Fruit fly (Drosophila melanogaster) whole organism, embryonic: ENCODE results near the gene Jon66Cii.
A peak's percentile ranks its signal among the peaks of the same experiment; 100 is the strongest.

Experiments
- Abd-B ChIP-seq: fragments of 200-800 bp; sonication (Bioruptor generic); optimal IDR thresholded peaks from 2 replicates; lab custom pipeline; 2018; ENCODE audit warnings: missing biosample characterization, mild to moderate bottlenecking, missing genetic modification characterization, moderate library complexity
- CG1024 ChIP-seq: fragments of 200-800 bp; sonication (Bioruptor generic); IDR thresholded peaks from 2 replicates; pipeline ENCODE4 v1.3.6; 2022; ENCODE audit warnings: missing biosample characterization, missing genetic modification characterization
- CG11247 ChIP-seq: fragments of 200-800 bp; sonication (Bioruptor generic); IDR thresholded peaks from 2 replicates; pipeline ENCODE4 v1.3.6; 2022; ENCODE audit warnings: missing biosample characterization, missing genetic modification characterization
- CG1233 ChIP-seq: fragments of 200-800 bp; sonication (Bioruptor generic); optimal IDR thresholded peaks from 4 replicates; lab custom pipeline; 2018; ENCODE audit warnings: missing biosample characterization, mild to moderate bottlenecking, missing genetic modification characterization
- CG12744 ChIP-seq: fragments of 200-800 bp; sonication (Bioruptor generic); optimal IDR thresholded peaks from 2 replicates; lab custom pipeline; 2016; ENCODE audit warnings: missing biosample characterization, missing genetic modification characterization
- CG15011 ChIP-seq: fragments of 200-800 bp; sonication (Bioruptor generic); optimal IDR thresholded peaks from 3 replicates; lab custom pipeline; 2018; ENCODE audit warnings: missing biosample characterization, mild to moderate bottlenecking, missing genetic modification characterization
- CG15514 ChIP-seq: fragments of 200-800 bp; sonication (Bioruptor generic); optimal IDR thresholded peaks from 3 replicates; lab custom pipeline; 2017; ENCODE audit warnings: missing biosample characterization, missing genetic modification characterization, mild to moderate bottlenecking, moderate library complexity, missing genetic modification reagents
- CG17359 ChIP-seq: fragments of 200-800 bp; sonication (Bioruptor generic); optimal IDR thresholded peaks from 3 replicates; lab custom pipeline; 2018; ENCODE audit warnings: missing biosample characterization, mild to moderate bottlenecking, missing genetic modification characterization, moderate library complexity
- CG18599 ChIP-seq: fragments of 200-800 bp; sonication (Bioruptor generic); optimal IDR thresholded peaks from 3 replicates; lab custom pipeline; 2017; ENCODE audit warnings: missing biosample characterization, missing genetic modification characterization, mild to moderate bottlenecking, moderate library complexity, missing genetic modification reagents
- CG2120 ChIP-seq: fragments of 200-800 bp; sonication (Bioruptor generic); optimal IDR thresholded peaks from 3 replicates; lab custom pipeline; 2016; ENCODE audit warnings: missing biosample characterization, missing genetic modification characterization
- CG2712 ChIP-seq: fragments of 200-800 bp; optimal IDR thresholded peaks from 3 replicates; lab custom pipeline; 2019; ENCODE audit warnings: missing biosample characterization, mild to moderate bottlenecking, missing genetic modification characterization, moderate library complexity
- CG2875 ChIP-seq: fragments of 200-800 bp; sonication (Bioruptor generic); optimal IDR thresholded peaks from 2 replicates; lab custom pipeline; 2017; ENCODE audit warnings: missing biosample characterization, mild to moderate bottlenecking, missing genetic modification characterization, missing genetic modification reagents
- CG3065 ChIP-seq: fragments of 200-800 bp; sonication (Bioruptor generic); optimal IDR thresholded peaks from 2 replicates; lab custom pipeline; 2016; ENCODE audit warnings: missing biosample characterization, missing genetic modification characterization
- CG4328 ChIP-seq: fragments of 200-800 bp; sonication (Bioruptor generic); optimal IDR thresholded peaks from 3 replicates; lab custom pipeline; 2017; ENCODE audit warnings: missing biosample characterization, missing genetic modification reagents, missing genetic modification characterization
- CG4617 ChIP-seq: fragments of 200-800 bp; sonication (Bioruptor generic); optimal IDR thresholded peaks from 3 replicates; lab custom pipeline; 2016; ENCODE audit warnings: missing biosample characterization, missing genetic modification characterization, borderline replicate concordance
- CG6813 ChIP-seq: fragments of 200-800 bp; sonication (Bioruptor generic); optimal IDR thresholded peaks from 2 replicates; lab custom pipeline; 2017; ENCODE audit warnings: missing biosample characterization, missing genetic modification characterization, mild to moderate bottlenecking, moderate library complexity, missing genetic modification reagents
- CG7372 ChIP-seq: fragments of 200-800 bp; sonication (Bioruptor generic); IDR thresholded peaks from 2 replicates; pipeline ENCODE4 v1.3.6; 2022; ENCODE audit warnings: missing biosample characterization, missing genetic modification characterization
- CG7745 ChIP-seq: fragments of 200-800 bp; sonication (Bioruptor generic); optimal IDR thresholded peaks from 2 replicates; lab custom pipeline; 2018; ENCODE audit warnings: missing biosample characterization, mild to moderate bottlenecking, missing genetic modification characterization, moderate library complexity
- CG7839 ChIP-seq: fragments of 200-800 bp; sonication (Bioruptor generic); optimal IDR thresholded peaks from 3 replicates; lab custom pipeline; 2018; ENCODE audit warnings: missing biosample characterization, mild to moderate bottlenecking, missing genetic modification characterization, moderate library complexity
- CG8765 ChIP-seq: fragments of 200-800 bp; sonication (Bioruptor generic); IDR thresholded peaks from 2 replicates; pipeline ENCODE4 v1.3.6; 2022; ENCODE audit warnings: missing biosample characterization, missing genetic modification characterization
- CG9215 ChIP-seq: fragments of 200-800 bp; sonication (Bioruptor generic); IDR thresholded peaks from 2 replicates; pipeline ENCODE4 v1.3.6; 2022; ENCODE audit warnings: missing biosample characterization, missing genetic modification characterization
- CG9727 ChIP-seq: fragments of 200-800 bp; sonication (Bioruptor generic); optimal IDR thresholded peaks from 3 replicates; lab custom pipeline; 2017; ENCODE audit warnings: missing biosample characterization, mild to moderate bottlenecking, missing genetic modification characterization
- E2f1 ChIP-seq: fragments of 200-800 bp; sonication (Bioruptor generic); IDR thresholded peaks from 2 replicates; pipeline ENCODE4 v1.3.6; 2022; ENCODE audit warnings: missing biosample characterization, missing genetic modification characterization
- Ets97D ChIP-seq: fragments of 200-800 bp; sonication (Bioruptor generic); optimal IDR thresholded peaks from 3 replicates; lab custom pipeline; 2016; ENCODE audit warnings: missing biosample characterization, missing genetic modification characterization
- Fer3 ChIP-seq: fragments of 200-800 bp; sonication (Bioruptor generic); optimal IDR thresholded peaks from 2 replicates; lab custom pipeline; 2018; ENCODE audit warnings: missing biosample characterization, mild to moderate bottlenecking, missing genetic modification characterization, moderate library complexity
- HLHmδ ChIP-seq: fragments of 200-800 bp; sonication (Bioruptor generic); optimal IDR thresholded peaks from 2 replicates; lab custom pipeline; 2018; ENCODE audit warnings: missing biosample characterization, mild to moderate bottlenecking, missing genetic modification characterization, moderate library complexity
- Med ChIP-seq: fragments of 200-800 bp; sonication (Bioruptor generic); peaks from one replicate; lab custom pipeline; 2016; ENCODE audit warnings: missing biosample characterization, missing genetic modification characterization, mild to moderate bottlenecking, inconsistent platforms, moderate library complexity
- NC2α ChIP-seq: fragments of 200-800 bp; sonication (Bioruptor generic); optimal IDR thresholded peaks from 2 replicates; lab custom pipeline; 2016; ENCODE audit warnings: missing biosample characterization, missing genetic modification characterization
- Rfx ChIP-seq: fragments of 200-800 bp; sonication (Bioruptor generic); IDR thresholded peaks from 2 replicates; pipeline ENCODE4 v1.3.6; 2022; ENCODE audit warnings: missing biosample characterization, missing genetic modification characterization
- Sox100B ChIP-seq: fragments of 200-800 bp; sonication (Bioruptor generic); optimal IDR thresholded peaks from 3 replicates; lab custom pipeline; 2018; ENCODE audit warnings: missing biosample characterization, mild to moderate bottlenecking, missing genetic modification characterization
- Sry-δ ChIP-seq: fragments of 200-800 bp; sonication (Bioruptor generic); optimal IDR thresholded peaks from 2 replicates; lab custom pipeline; 2016; ENCODE audit warnings: missing biosample characterization, missing genetic modification characterization
- ash1 ChIP-seq: fragments of 200-800 bp; sonication (Bioruptor generic); optimal IDR thresholded peaks from 2 replicates; lab custom pipeline; 2018; ENCODE audit warnings: missing biosample characterization, mild to moderate bottlenecking, missing genetic modification characterization
- bcd ChIP-seq: fragments of 200-800 bp; sonication (Bioruptor generic); optimal IDR thresholded peaks from 2 replicates; lab custom pipeline; 2017; ENCODE audit warnings: missing biosample characterization, mild to moderate bottlenecking, missing genetic modification characterization
- btn ChIP-seq: fragments of 200-800 bp; sonication (Bioruptor generic); optimal IDR thresholded peaks from 2 replicates; lab custom pipeline; 2016; ENCODE audit warnings: missing biosample characterization, missing genetic modification characterization
- da ChIP-seq: fragments of 200-800 bp; sonication (Bioruptor generic); optimal IDR thresholded peaks from 2 replicates; lab custom pipeline; 2016; ENCODE audit warnings: missing biosample characterization, missing genetic modification characterization
- dpn ChIP-seq, 2 experiments: fragments of 200-800 bp; sonication (Bioruptor generic); optimal IDR thresholded peaks; 3 replicates each; lab custom pipeline; 2016; ENCODE audit warnings: missing biosample characterization in 2 of 2, missing genetic modification characterization in 2 of 2
- fd64A ChIP-seq: fragments of 200-800 bp; sonication (Bioruptor generic); optimal IDR thresholded peaks from 3 replicates; lab custom pipeline; 2018; ENCODE audit warnings: missing biosample characterization, mild to moderate bottlenecking, missing genetic modification characterization
- gcm ChIP-seq: fragments of 200-800 bp; sonication (Bioruptor generic); optimal IDR thresholded peaks from 2 replicates; lab custom pipeline; 2019; ENCODE audit warnings: missing biosample characterization, mild to moderate bottlenecking, missing genetic modification characterization, moderate library complexity
- gro ChIP-seq: fragments of 200-800 bp; sonication (Bioruptor generic); optimal IDR thresholded peaks from 2 replicates; lab custom pipeline; 2016; ENCODE audit warnings: missing biosample characterization, missing genetic modification characterization
- gsb ChIP-seq: fragments of 200-800 bp; sonication (Bioruptor generic); IDR thresholded peaks from 2 replicates; pipeline ENCODE4 v1.3.6; 2022; ENCODE audit warnings: missing biosample characterization, missing genetic modification characterization
- nom ChIP-seq: fragments of 200-800 bp; sonication (Bioruptor generic); optimal IDR thresholded peaks from 2 replicates; lab custom pipeline; 2017; ENCODE audit warnings: missing biosample characterization, missing genetic modification characterization, mild to moderate bottlenecking, moderate library complexity, missing genetic modification reagents
- org-1 ChIP-seq: fragments of 200-800 bp; sonication (Bioruptor generic); optimal IDR thresholded peaks from 2 replicates; lab custom pipeline; 2017; ENCODE audit warnings: missing biosample characterization, missing genetic modification characterization
- otp ChIP-seq: fragments of 200-800 bp; sonication (Bioruptor generic); IDR thresholded peaks from 3 replicates; pipeline ENCODE4, ENCODE4 v1.3.6; 2022; ENCODE audit warnings: missing biosample characterization, missing genetic modification characterization
- pfk ChIP-seq: fragments of 200-800 bp; sonication (Bioruptor generic); optimal IDR thresholded peaks from 2 replicates; lab custom pipeline; 2018; ENCODE audit warnings: missing biosample characterization, mild to moderate bottlenecking, missing genetic modification characterization, moderate library complexity
- pita ChIP-seq: fragments of 200-800 bp; sonication (Bioruptor generic); optimal IDR thresholded peaks from 2 replicates; lab custom pipeline; 2017; ENCODE audit warnings: missing biosample characterization, mild to moderate bottlenecking, missing genetic modification characterization
- ranshi ChIP-seq: fragments of 200-800 bp; sonication (Bioruptor generic); IDR thresholded peaks from 2 replicates; pipeline ENCODE4 v1.3.6; 2022; ENCODE audit warnings: missing biosample characterization, missing genetic modification characterization
- stc ChIP-seq: fragments of 200-800 bp; sonication (Bioruptor generic); IDR thresholded peaks from 2 replicates; pipeline ENCODE4 v1.3.6; 2022; ENCODE audit warnings: missing biosample characterization, missing genetic modification characterization
- vvl ChIP-seq: fragments of 200-800 bp; sonication (Bioruptor generic); IDR thresholded peaks from 2 replicates; pipeline ENCODE4 v1.3.6; 2022; ENCODE audit warnings: missing biosample characterization, missing genetic modification characterization

Gene Jon66Cii

DNA sequence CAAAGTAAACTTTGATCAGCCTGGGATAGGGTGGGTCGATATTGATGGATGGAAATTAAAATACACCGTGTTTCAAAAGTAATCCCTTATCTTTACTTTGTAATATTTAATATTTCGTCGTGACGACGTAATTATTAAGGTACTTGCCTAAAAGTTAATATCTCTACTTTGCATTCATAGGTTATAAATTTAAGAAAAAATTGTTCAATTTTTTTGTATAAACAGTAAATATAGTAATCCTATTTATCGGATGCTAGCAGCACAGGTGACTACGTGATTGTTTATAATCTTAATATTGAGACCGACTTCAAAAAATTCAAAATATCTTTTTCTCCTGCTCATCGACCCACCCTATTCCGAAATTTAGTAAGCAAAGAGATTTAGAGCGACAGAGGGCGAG, 35.3 kb downstream of the Jon66Cii start:
- TF ChIP-seq Med (GFP tag; lab: Kevin White, UChicago) (peak; percentile 78), nom (GFP tag; lab: Kevin White, UChicago) (peak; percentile 54), CG2120 (GFP tag; lab: Kevin White, UChicago) (peak; percentile 12), Sry-δ (GFP tag; lab: Kevin White, UChicago) (no peak), Abd-B (GFP tag; lab: Kevin White, UChicago) (no peak), vvl (GFP tag; lab: Robert Waterston, UW) (0 out of 2 replicates have a peak, but pooled peaks have one; percentile 16), CG3065 (GFP tag; lab: Kevin White, UChicago) (no peak), CG4328 (GFP tag; lab: Kevin White, UChicago) (no peak), org-1 (GFP tag; lab: Kevin White, UChicago) (no peak), CG2712 (tag; lab: Kevin White, UChicago) (no peak), CG7839 (tag; lab: Kevin White, UChicago) (no peak), btn (GFP tag; lab: Kevin White, UChicago) (no peak), gro (GFP tag; lab: Kevin White, UChicago) (no peak)

DNA sequence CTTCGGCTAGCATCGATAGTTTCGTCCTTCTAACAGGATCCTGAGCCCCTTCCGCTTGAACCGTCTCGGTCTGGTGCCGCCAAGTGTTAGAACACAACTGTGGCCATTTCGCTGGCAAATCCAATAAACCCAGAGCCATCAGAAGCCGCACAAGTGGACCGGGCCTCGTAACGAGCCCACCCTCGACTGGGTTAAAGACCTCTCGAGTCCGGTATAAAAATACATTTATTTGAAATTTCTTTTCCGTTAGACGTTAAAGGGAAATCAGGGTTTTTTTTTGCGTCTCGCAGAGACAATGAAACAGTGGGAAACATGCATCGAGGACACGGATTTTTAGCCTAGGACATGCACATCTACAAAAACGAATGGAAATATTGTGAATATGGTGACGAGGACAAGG, 37.3 kb downstream of the Jon66Cii start, which contains the start of gene Culd:
Gene Culd, minus strand, starts transcription at position 101 of the 400 bp plus-strand sequence.
- TF ChIP-seq Sox100B (GFP tag; lab: Kevin White, UChicago) (no peak), CG17359 (tag; lab: Kevin White, UChicago) (no peak), bcd (GFP tag; lab: Kevin White, UChicago) (no peak), gcm (GFP tag; lab: Kevin White, UChicago) (no peak), CG12744 (no peak), pita (no peak), E2f1 (GFP tag; lab: Robert Waterston, UW) (no peak), CG9215 (GFP tag; lab: Robert Waterston, UW) (no peak), CG7372 (no peak), CG11247 (GFP tag; lab: Robert Waterston, UW) (no peak), gsb (GFP tag; lab: Robert Waterston, UW) (no peak), CG8765 (GFP tag; lab: Robert Waterston, UW) (no peak), CG1024 (no peak), CG1233 (GFP tag; lab: Kevin White, UChicago) (no peak), CG6813 (GFP tag; lab: Kevin White, UChicago) (no peak), CG4617 (GFP tag; lab: Kevin White, UChicago) (no peak), CG7745 (tag; lab: Kevin White, UChicago) (no peak), ranshi (GFP tag; lab: Robert Waterston, UW) (no peak)

DNA sequence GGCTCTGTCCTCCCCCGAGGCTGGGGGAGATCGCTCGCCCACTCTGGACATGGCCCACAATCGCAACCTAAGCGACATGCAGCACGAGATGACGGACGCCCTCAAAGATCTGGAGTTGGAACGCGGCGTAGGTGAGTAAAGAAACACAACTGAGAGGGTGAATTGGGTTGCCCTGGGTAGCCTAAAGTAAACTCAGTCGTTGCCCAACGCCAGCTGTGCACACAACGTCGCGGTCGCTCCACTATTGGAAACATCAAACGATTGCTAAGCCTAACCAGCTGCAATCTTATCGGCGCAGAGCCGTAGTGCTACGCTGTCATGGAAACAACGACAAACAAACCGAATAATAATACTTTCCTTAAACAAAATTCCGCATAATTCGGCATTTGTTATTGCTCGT, 46.1 kb downstream of the Jon66Cii start:
- TF ChIP-seq Fer3 (tag; lab: Kevin White, UChicago) (peak; percentile 19), otp (GFP tag; lab: Robert Waterston, UW) (peak; percentile 40; the same call in 1 of the 3 replicates), Ets97D (GFP tag; lab: Kevin White, UChicago) (no peak), fd64A (GFP tag; lab: Kevin White, UChicago) (peak; percentile 47), CG9727 (GFP tag; lab: Kevin White, UChicago) (peak; percentile 12), HLHmδ (GFP tag; lab: Kevin White, UChicago) (peak; percentile 47), stc (GFP tag; lab: Robert Waterston, UW) (peak; percentile 34; the same call in 1 of the 2 replicates), Rfx (GFP tag; lab: Robert Waterston, UW) (peak; percentile 51; the same call in 1 of the 2 replicates), pita (no peak), CG15514 (GFP tag; lab: Kevin White, UChicago) (peak; percentile 64), dpn (GFP tag; optimal IDR thresholded peaks at IDR 0.05; lab: Kevin White, UChicago) (peak in 1 of 2 experiments; percentile 9), ash1 (GFP tag; lab: Kevin White, UChicago) (no peak), pfk (peak; percentile 22), CG18599 (GFP tag; lab: Kevin White, UChicago) (peak; percentile 51), CG15011 (GFP tag; lab: Kevin White, UChicago) (no peak), NC2α (GFP tag; lab: Kevin White, UChicago) (peak; percentile 17), CG4328 (GFP tag; lab: Kevin White, UChicago) (peak; percentile 50), da (GFP tag; lab: Kevin White, UChicago) (peak; percentile 28), CG2875 (GFP tag; lab: Kevin White, UChicago) (peak; percentile 44)
